Fruit fly (Drosophila melanogaster) whole organism, embryonic: ENCODE data around the gene Tbcd.

Source experiments
- CG1024 ChIP-seq: fragments of 200-800 bp; sonication (Bioruptor generic); IDR thresholded peaks from 2 replicates; pipeline ENCODE4 v1.3.6; 2022; ENCODE audit warnings: missing biosample characterization, missing genetic modification characterization
- CG10543 ChIP-seq: fragments of 200-800 bp; sonication (Bioruptor generic); optimal IDR thresholded peaks from 3 replicates; lab custom pipeline; 2017; ENCODE audit warnings: missing biosample characterization, mild to moderate bottlenecking, missing genetic modification characterization, moderate library complexity
- CG10565 ChIP-seq: fragments of 200-800 bp; sonication (Bioruptor generic); optimal IDR thresholded peaks from 3 replicates; lab custom pipeline; 2016; ENCODE audit warnings: missing biosample characterization, mild to moderate bottlenecking, missing genetic modification characterization
- CG10979 ChIP-seq: fragments of 200-800 bp; sonication (Bioruptor generic); optimal IDR thresholded peaks from 2 replicates; lab custom pipeline; 2018; ENCODE audit warnings: missing biosample characterization, mild to moderate bottlenecking, missing genetic modification characterization, moderate library complexity
- CG11695 ChIP-seq: fragments of 200-800 bp; sonication (Bioruptor generic); IDR thresholded peaks from 3 replicates; pipeline ENCODE4 v1.3.6; 2022; ENCODE audit warnings: missing biosample characterization, missing genetic modification characterization
- CG13287 ChIP-seq: fragments of 200-800 bp; sonication (Bioruptor generic); IDR thresholded peaks from 2 replicates; pipeline ENCODE4 v1.3.6; 2022; ENCODE audit warnings: missing biosample characterization, missing genetic modification characterization; ENCODE audit not compliant: partially characterized antibody
- CG14014 ChIP-seq: fragments of 200-800 bp; sonication (Bioruptor generic); IDR thresholded peaks from 2 replicates; pipeline ENCODE4 v1.3.6; 2022; ENCODE audit warnings: missing biosample characterization, missing genetic modification characterization
- CG15011 ChIP-seq: fragments of 200-800 bp; sonication (Bioruptor generic); optimal IDR thresholded peaks from 3 replicates; lab custom pipeline; 2018; ENCODE audit warnings: missing biosample characterization, mild to moderate bottlenecking, missing genetic modification characterization
- CG17802 ChIP-seq: fragments of 200-800 bp; sonication (Bioruptor generic); optimal IDR thresholded peaks from 2 replicates; lab custom pipeline; 2018; ENCODE audit warnings: missing biosample characterization, mild to moderate bottlenecking, missing genetic modification characterization, moderate library complexity
- CG17912 ChIP-seq: fragments of 200-800 bp; sonication (Bioruptor generic); optimal IDR thresholded peaks from 2 replicates; lab custom pipeline; 2018; ENCODE audit warnings: missing biosample characterization, mild to moderate bottlenecking, missing genetic modification characterization
- CG18619 ChIP-seq: fragments of 200-800 bp; sonication (Bioruptor generic); optimal IDR thresholded peaks from 3 replicates; lab custom pipeline; 2017; ENCODE audit warnings: missing biosample characterization, mild to moderate bottlenecking, missing genetic modification characterization
- CG2129 ChIP-seq: fragments of 200-800 bp; sonication (Bioruptor generic); IDR thresholded peaks from 2 replicates; pipeline ENCODE4 v1.3.6; 2022; ENCODE audit warnings: missing biosample characterization, missing genetic modification characterization; ENCODE audit not compliant: partially characterized antibody
- CG3281 ChIP-seq: fragments of 200-800 bp; sonication (Bioruptor generic); optimal IDR thresholded peaks from 3 replicates; lab custom pipeline; 2017; ENCODE audit warnings: missing biosample characterization, mild to moderate bottlenecking, missing genetic modification characterization
- CG43689 ChIP-seq: fragments of 200-800 bp; sonication (Bioruptor generic); IDR thresholded peaks from 2 replicates; pipeline ENCODE4 v1.3.6; 2022; ENCODE audit warnings: missing biosample characterization, missing genetic modification characterization
- CG4617 ChIP-seq: fragments of 200-800 bp; sonication (Bioruptor generic); optimal IDR thresholded peaks from 3 replicates; lab custom pipeline; 2016; ENCODE audit warnings: missing biosample characterization, missing genetic modification characterization, borderline replicate concordance
- CG7987 ChIP-seq: fragments of 200-800 bp; sonication (Bioruptor generic); optimal IDR thresholded peaks from 2 replicates; lab custom pipeline; 2018; ENCODE audit warnings: missing biosample characterization, mild to moderate bottlenecking, missing genetic modification characterization, moderate library complexity
- CG8089 ChIP-seq: fragments of 200-800 bp; sonication (Bioruptor generic); optimal IDR thresholded peaks from 3 replicates; lab custom pipeline; 2016; ENCODE audit warnings: missing biosample characterization, missing genetic modification characterization
- CG8478 ChIP-seq: fragments of >200 bp; optimal IDR thresholded peaks from 2 replicates; lab custom pipeline; 2018
- Camta ChIP-seq: fragments of 200-800 bp; sonication (Bioruptor generic); optimal IDR thresholded peaks from 2 replicates; lab custom pipeline; 2016; ENCODE audit warnings: missing biosample characterization, missing genetic modification characterization
- Dad ChIP-seq: fragments of 200-800 bp; sonication (Bioruptor generic); optimal IDR thresholded peaks from 3 replicates; lab custom pipeline; 2016; ENCODE audit warnings: missing biosample characterization, missing genetic modification characterization
- E2f1 ChIP-seq: fragments of 200-800 bp; sonication (Bioruptor generic); IDR thresholded peaks from 2 replicates; pipeline ENCODE4 v1.3.6; 2022; ENCODE audit warnings: missing biosample characterization, missing genetic modification characterization
- H2.0 ChIP-seq: fragments of 200-800 bp; sonication (Bioruptor generic); IDR thresholded peaks from 2 replicates; pipeline ENCODE4 v1.3.6; 2022; ENCODE audit warnings: missing biosample characterization, missing genetic modification characterization
- Kr ChIP-seq: fragments of 200-800 bp; sonication (Bioruptor generic); optimal IDR thresholded peaks from 2 replicates; lab custom pipeline; 2017; ENCODE audit warnings: missing biosample characterization, mild to moderate bottlenecking, missing genetic modification characterization
- NFAT ChIP-seq: fragments of 200-800 bp; sonication (Bioruptor generic); IDR thresholded peaks from 2 replicates; pipeline ENCODE4 v1.3.6; 2022; ENCODE audit warnings: missing biosample characterization, missing genetic modification characterization
- Nf-YA ChIP-seq: fragments of 200-800 bp; sonication (Bioruptor generic); IDR thresholded peaks from 2 replicates; pipeline ENCODE4 v1.3.6; 2022; ENCODE audit warnings: missing biosample characterization, missing genetic modification characterization
- Scr ChIP-seq: fragments of 200-800 bp; sonication (Bioruptor generic); IDR thresholded peaks from 2 replicates; pipeline ENCODE4 v1.3.6; 2022; ENCODE audit warnings: missing biosample characterization, missing genetic modification characterization; ENCODE audit not compliant: partially characterized antibody
- Sin3A ChIP-seq: fragments of >200 bp; optimal IDR thresholded peaks from 2 replicates; lab custom pipeline; 2018
- Sox100B ChIP-seq: fragments of 200-800 bp; sonication (Bioruptor generic); optimal IDR thresholded peaks from 3 replicates; lab custom pipeline; 2018; ENCODE audit warnings: missing biosample characterization, mild to moderate bottlenecking, missing genetic modification characterization
- Ssrp ChIP-seq: fragments of 200-800 bp; sonication (Bioruptor generic); optimal IDR thresholded peaks from 2 replicates; lab custom pipeline; 2018; ENCODE audit warnings: missing biosample characterization, mild to moderate bottlenecking, missing genetic modification characterization, moderate library complexity
- az2 ChIP-seq: fragments of 200-800 bp; sonication (Bioruptor generic); optimal IDR thresholded peaks from 3 replicates; lab custom pipeline; 2016; ENCODE audit warnings: missing biosample characterization, missing genetic modification characterization
- bigmax ChIP-seq: fragments of 200-800 bp; sonication (Bioruptor generic); optimal IDR thresholded peaks from 2 replicates; lab custom pipeline; 2018; ENCODE audit warnings: missing biosample characterization, mild to moderate bottlenecking, missing genetic modification characterization
- bsh ChIP-seq, 2 experiments: fragments of 200-800 bp; sonication (Bioruptor generic); optimal IDR thresholded peaks; 2 replicates each; lab custom pipeline; 2017 to 2018; ENCODE audit warnings: mild to moderate bottlenecking in 2 of 2, missing biosample characterization in 2 of 2, missing genetic modification characterization in 2 of 2, moderate library complexity in 1 of 2
- chm ChIP-seq: fragments of 200-800 bp; sonication (Bioruptor generic); IDR thresholded peaks from 2 replicates; pipeline ENCODE4 v1.3.6; 2022; ENCODE audit warnings: missing biosample characterization, missing genetic modification characterization
- ci ChIP-seq: fragments of 200-800 bp; sonication (Bioruptor generic); IDR thresholded peaks from 3 replicates; pipeline ENCODE4 v1.3.6; 2022; ENCODE audit warnings: missing biosample characterization, missing genetic modification characterization
- danr ChIP-seq: fragments of 200-800 bp; sonication (Bioruptor generic); IDR thresholded peaks from 2 replicates; pipeline ENCODE4 v1.3.6; 2022; ENCODE audit warnings: missing biosample characterization, missing genetic modification characterization
- dimm ChIP-seq: fragments of 200-800 bp; sonication (Bioruptor generic); IDR thresholded peaks from 2 replicates; pipeline ENCODE4 v1.3.6; 2022; ENCODE audit warnings: missing biosample characterization, missing genetic modification characterization
- eve ChIP-seq, 2 experiments: fragments of >200 bp; optimal IDR thresholded peaks; 2 replicates each; lab custom pipeline; 2017; ENCODE audit warnings: missing biosample characterization in 2 of 2, missing genetic modification characterization in 2 of 2
- fu2 ChIP-seq: fragments of 200-800 bp; sonication (Bioruptor generic); optimal IDR thresholded peaks from 2 replicates; lab custom pipeline; 2016; ENCODE audit warnings: missing biosample characterization, missing genetic modification characterization
- gem ChIP-seq: fragments of 200-800 bp; sonication (Bioruptor generic); optimal IDR thresholded peaks from 2 replicates; lab custom pipeline; 2019; ENCODE audit warnings: missing biosample characterization, mild to moderate bottlenecking, missing genetic modification characterization, moderate library complexity
- jigr1 ChIP-seq: fragments of 200-800 bp; sonication (Bioruptor generic); IDR thresholded peaks from 3 replicates; pipeline ENCODE4 v1.3.6; 2022; ENCODE audit warnings: missing biosample characterization, missing genetic modification characterization
- lbe ChIP-seq: fragments of 200-800 bp; sonication (Bioruptor generic); optimal IDR thresholded peaks from 2 replicates; lab custom pipeline; 2016; ENCODE audit warnings: missing biosample characterization, mild to moderate bottlenecking, missing genetic modification characterization
- nerfin-1 ChIP-seq: fragments of 200-800 bp; sonication (Bioruptor generic); optimal IDR thresholded peaks from 3 replicates; lab custom pipeline; 2019; ENCODE audit warnings: missing biosample characterization, mild to moderate bottlenecking, missing genetic modification characterization, moderate library complexity
- org-1 ChIP-seq: fragments of 200-800 bp; sonication (Bioruptor generic); optimal IDR thresholded peaks from 2 replicates; lab custom pipeline; 2017; ENCODE audit warnings: missing biosample characterization, missing genetic modification characterization
- pita ChIP-seq: fragments of 200-800 bp; sonication (Bioruptor generic); optimal IDR thresholded peaks from 2 replicates; lab custom pipeline; 2017; ENCODE audit warnings: missing biosample characterization, mild to moderate bottlenecking, missing genetic modification characterization
- sc ChIP-seq, 3 experiments: fragments of >200 bp in 2 of 3; fragments of 200-800 bp in 1 of 3; sonication (Bioruptor generic) in 1 of 3; optimal IDR thresholded peaks; 2 replicates in 2 of 3; 3 replicates in 1 of 3; lab custom pipeline; 2017; ENCODE audit warnings: mild to moderate bottlenecking in 1 of 3, missing biosample characterization in 1 of 3, missing genetic modification characterization in 1 of 3, missing genetic modification reagents in 1 of 3
- sens ChIP-seq: fragments of 200-800 bp; sonication (Bioruptor generic); peaks from one replicate; lab custom pipeline; 2016; ENCODE audit warnings: missing biosample characterization, missing genetic modification characterization
- stwl ChIP-seq: fragments of 200-800 bp; sonication (Bioruptor generic); optimal IDR thresholded peaks from 3 replicates; lab custom pipeline; 2018; ENCODE audit warnings: missing biosample characterization, mild to moderate bottlenecking, missing genetic modification characterization, moderate library complexity
- sug ChIP-seq: fragments of 200-800 bp; optimal IDR thresholded peaks from 2 replicates; lab custom pipeline; 2019; ENCODE audit warnings: missing biosample characterization, mild to moderate bottlenecking, missing genetic modification characterization, moderate library complexity
- yki ChIP-seq: fragments of >200 bp; optimal IDR thresholded peaks from 3 replicates; lab custom pipeline; 2018
- zfh1 ChIP-seq: fragments of 200-800 bp; sonication (Bioruptor generic); IDR thresholded peaks from 3 replicates; pipeline ENCODE4 v1.3.6; 2022; ENCODE audit warnings: missing biosample characterization, missing genetic modification characterization

Gene Tbcd

dm6 chr2L:2164520-2165237 is 17.4 kb downstream of the Tbcd start (continued):
- TF ChIP-seq az2 (peak; percentile 68), bsh (GFP tag; optimal IDR thresholded peaks at IDR 0.05; lab: Kevin White, UChicago) (peak; percentile 77 to 81), jigr1 (GFP tag; lab: Robert Waterston, UW) (no peak), sens (GFP tag; lab: Kevin White, UChicago) (peak; percentile 95), H2.0 (GFP tag; lab: Robert Waterston, UW) (peak; percentile 44; the same call in 1 of the 2 replicates), CG17912 (no peak), org-1 (peak; percentile 58), Nf-YA (no peak), eve (GFP tag; optimal IDR thresholded peaks at IDR 0.05; lab: Kevin White, UChicago) (peak in 1 of 2 experiments; percentile 76), zfh1 (GFP tag; lab: Robert Waterston, UW) (peak; percentile 87), Camta (GFP tag; lab: Kevin White, UChicago) (peak; percentile 39), CG18619 (GFP tag; lab: Kevin White, UChicago) (peak; percentile 29), stwl (tag; lab: Kevin White, UChicago) (no peak), CG11695 (GFP tag; lab: Robert Waterston, UW) (0 out of 3 replicates have a peak, but pooled peaks have one; percentile 12), CG10543 (GFP tag; lab: Kevin White, UChicago) (no peak), CG8478 (no peak), CG15011 (no peak), Ssrp (tag; lab: Kevin White, UChicago) (peak; percentile 63), CG43689 (GFP tag; lab: Robert Waterston, UW) (no peak), CG14014 (GFP tag; lab: Robert Waterston, UW) (0 out of 2 replicates have a peak, but pooled peaks have one; percentile 9), CG10565 (no peak), dimm (GFP tag; lab: Robert Waterston, UW) (no peak), ci (GFP tag; lab: Robert Waterston, UW) (0 out of 3 replicates have a peak, but pooled peaks have one; percentile 13), Scr (0 out of 2 replicates have a peak, but pooled peaks have one; percentile 17), CG1024 (GFP tag; lab: Robert Waterston, UW) (peak; percentile 68), yki (lab: Kevin White, UChicago) (no peak), Kr (peak; percentile 38), CG13287 (no peak), CG17802 (peak; percentile 45), NFAT (GFP tag; lab: Robert Waterston, UW) (no peak), E2f1 (GFP tag; lab: Robert Waterston, UW) (peak; percentile 43; the same call in 1 of the 2 replicates), CG4617 (GFP tag; lab: Kevin White, UChicago) (peak; percentile 5), sc (optimal IDR thresholded peaks at IDR 0.05; lab: Kevin White, UChicago) (no peak), sc (GFP tag; optimal IDR thresholded peaks at IDR 0.05; lab: Kevin White, UChicago) (peak; percentile 29), Sin3A (lab: Kevin White, UChicago) (no peak), nerfin-1 (tag; lab: Kevin White, UChicago) (peak; percentile 57), bigmax (GFP tag; lab: Kevin White, UChicago) (no peak), pita (GFP tag; lab: Kevin White, UChicago) (no peak), danr (GFP tag; lab: Robert Waterston, UW) (no peak), Dad (GFP tag; lab: Kevin White, UChicago) (no peak), sug (tag; lab: Kevin White, UChicago) (no peak), CG2129 (GFP tag; lab: Robert Waterston, UW) (no peak), lbe (GFP tag; lab: Kevin White, UChicago) (peak; percentile 95), chm (peak; percentile 79; the same call in 1 of the 2 replicates), CG10979 (tag; lab: Kevin White, UChicago) (peak; percentile 87), CG8089 (GFP tag; lab: Kevin White, UChicago) (peak; percentile 34), fu2 (GFP tag; lab: Kevin White, UChicago) (no peak), CG7987 (GFP tag; lab: Kevin White, UChicago) (no peak), gem (tag; lab: Kevin White, UChicago) (peak; percentile 74), Sox100B (peak; percentile 23), CG3281 (GFP tag; lab: Kevin White, UChicago) (no peak)
